Worm (Caenorhabditis elegans) whole organism, L1 larva: ENCODE data around the gene pals-30.

ENCODE experiments used
- C04F5.9 ChIP-seq: sonication (generic microtip); optimal IDR thresholded peaks from 2 replicates; lab custom pipeline; 2016; ENCODE audit warnings: missing genetic modification characterization, missing compliant biosample characterization
- ceh-88 ChIP-seq: fragments of 200-800 bp; sonication (Bioruptor generic); IDR thresholded peaks from 2 replicates; pipeline ENCODE4 v1.3.6; 2022; ENCODE audit warnings: missing genetic modification characterization, missing compliant biosample characterization
- fkh-10 ChIP-seq: sonication (generic microtip); optimal IDR thresholded peaks from 2 replicates; lab custom pipeline; 2017; ENCODE audit warnings: missing biosample characterization, missing genetic modification reagents, missing genetic modification characterization
- jun-1 ChIP-seq: fragments of 150-350 bp; optimal IDR thresholded peaks from 2 replicates; lab custom pipeline; 2014; ENCODE audit warnings: missing biosample characterization, missing genetic modification reagents, missing genetic modification characterization
- nhr-237 ChIP-seq: fragments of 150-350 bp; optimal IDR thresholded peaks from 2 replicates; lab custom pipeline; 2014; ENCODE audit warnings: missing biosample characterization, missing genetic modification characterization

- TF ChIP-seq fkh-10 (no peak), jun-1 (no peak), C04F5.9 (tag; lab: Kevin White, UChicago) (no peak), nhr-237 (no peak), ceh-88 (no peak)
Measured at ce11 chrIV:14587589-14587988, 35.8 kb upstream of the pals-30 start.
